Fruit fly (Drosophila melanogaster): Measurements from ENCODE around the gene gb.

The gb gene

DNA sequence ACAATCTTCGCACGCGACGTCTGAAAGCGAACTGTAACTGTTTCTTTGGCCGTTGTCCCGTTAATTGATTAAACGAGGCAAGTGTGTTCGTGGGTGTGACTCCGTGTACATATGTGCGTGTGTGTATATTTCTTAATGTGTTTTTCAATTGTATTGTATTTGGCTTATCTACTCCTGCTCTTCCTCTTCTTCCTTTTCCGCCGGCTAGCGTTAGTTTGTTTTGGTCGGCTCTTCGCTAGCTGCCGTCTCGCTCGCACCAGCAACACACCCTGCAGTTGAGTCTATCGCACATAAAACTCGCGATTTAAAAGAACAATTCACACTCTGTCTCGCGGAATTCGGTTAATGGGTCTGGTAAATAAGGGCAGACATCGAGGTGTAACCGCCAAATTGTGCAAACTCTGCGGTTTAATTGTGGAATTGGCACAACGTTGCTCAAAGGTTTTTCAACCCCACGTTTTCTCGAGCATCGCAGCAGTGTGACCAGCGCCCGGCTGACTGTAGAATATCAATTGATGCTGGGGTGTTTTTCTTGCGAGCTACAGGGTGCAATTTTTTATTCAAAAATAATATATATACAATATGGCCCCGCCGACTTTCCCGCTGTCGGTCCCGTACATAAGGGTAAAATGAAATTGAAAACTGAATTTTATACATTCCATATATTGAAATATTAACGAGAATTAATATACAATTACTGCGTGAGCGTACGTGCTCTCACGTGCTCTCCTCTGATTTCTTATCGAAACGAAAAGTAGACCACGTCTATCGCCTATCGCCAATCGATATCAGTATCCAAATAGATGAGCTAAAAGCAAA, at the start of gene gb, which contains the start of gene CG5815:
Gene gb (minus strand): TSS at position 487 of the 819 bp plus-strand sequence.
Gene CG5815 (plus strand): TSS at position 783 of the 819 bp plus-strand sequence.
- TF ChIP-seq h (GFP tag; optimal IDR thresholded peaks at IDR 0.05): peak; percentile 92
- no peak for TF ChIP-seq Dif (GFP tag; optimal IDR thresholded peaks at IDR 0.05; ENCODE audit: partially characterized antibody)
- no peak for TF ChIP-seq woc (GFP tag; optimal IDR thresholded peaks at IDR 0.05)
- TF ChIP-seq Rel (GFP tag; optimal IDR thresholded peaks at IDR 0.05): peak; percentile 76
- TF ChIP-seq Rel (tag; optimal IDR thresholded peaks at IDR 0.05): peak; percentile 67
- peak; percentile 66 for TF ChIP-seq CG32264 (GFP tag; optimal IDR thresholded peaks at IDR 0.05)
- TF ChIP-seq HLH106 (tag; optimal IDR thresholded peaks at IDR 0.05): peak; percentile 93
- TF ChIP-seq Sp1 (GFP tag; optimal IDR thresholded peaks at IDR 0.05): peak; percentile 88
- TF ChIP-seq GATAd (GFP tag; optimal IDR thresholded peaks at IDR 0.05): peak; percentile 7
- TF ChIP-seq brk (GFP tag; optimal IDR thresholded peaks at IDR 0.05): no peak
- TF ChIP-seq ey (GFP tag; optimal IDR thresholded peaks at IDR 0.05): peak; percentile 87
- TF ChIP-seq Vsx2 (GFP tag; optimal IDR thresholded peaks at IDR 0.05; ENCODE audit: partially characterized antibody): no peak
- TF ChIP-seq Abd-B (GFP tag; optimal IDR thresholded peaks at IDR 0.05): no peak
- TF ChIP-seq tai (GFP tag; optimal IDR thresholded peaks at IDR 0.05): no peak
- TF ChIP-seq usp (GFP tag; optimal IDR thresholded peaks at IDR 0.05): no peak
- TF ChIP-seq Dfd (GFP tag; optimal IDR thresholded peaks at IDR 0.05): no peak
- peak; percentile 81 for TF ChIP-seq dmrt93B (GFP tag; optimal IDR thresholded peaks at IDR 0.05)
- peak; percentile 88 for TF ChIP-seq sv (GFP tag; optimal IDR thresholded peaks at IDR 0.05)
- no peak for TF ChIP-seq Myc (optimal IDR thresholded peaks at IDR 0.05)
- TF ChIP-seq CrebA (GFP tag; optimal IDR thresholded peaks at IDR 0.05; ENCODE audit: borderline replicate concordance): no peak
- no peak for TF ChIP-seq sage (GFP tag; optimal IDR thresholded peaks at IDR 0.05)
- TF ChIP-seq dsf (GFP tag; optimal IDR thresholded peaks at IDR 0.05; ENCODE audit: borderline replicate concordance): no peak
- no peak for TF ChIP-seq dl (GFP tag; optimal IDR thresholded peaks at IDR 0.05; ENCODE audit: insufficient read depth in 1 of 2, partially characterized antibody in 2 of 2)
- peak; percentile 35 to 92 for TF ChIP-seq foxo (GFP tag; optimal IDR thresholded peaks at IDR 0.05)
- no peak for TF ChIP-seq pan (optimal IDR thresholded peaks at IDR 0.05)
- TF ChIP-seq Jra (GFP tag; optimal IDR thresholded peaks at IDR 0.05): no peak
- TF ChIP-seq OdsH (GFP tag; optimal IDR thresholded peaks at IDR 0.05): peak; percentile 89
- peak; percentile 76 for TF ChIP-seq Mio (GFP tag; optimal IDR thresholded peaks at IDR 0.05)
- TF ChIP-seq jim (GFP tag; optimal IDR thresholded peaks at IDR 0.05): no peak
- TF ChIP-seq Hnf4 (GFP tag; optimal IDR thresholded peaks at IDR 0.05): no peak
- TF ChIP-seq Hr83 (GFP tag; optimal IDR thresholded peaks at IDR 0.05; ENCODE audit: poor library complexity, severe bottlenecking): peak; percentile 91
- no peak for TF ChIP-seq N (GFP tag; optimal IDR thresholded peaks at IDR 0.05)
- peak; percentile 98 for TF ChIP-seq psq (GFP tag; optimal IDR thresholded peaks at IDR 0.05)
- TF ChIP-seq br (GFP tag; optimal IDR thresholded peaks at IDR 0.05): peak; percentile 90
- TF ChIP-seq rgr (GFP tag; optimal IDR thresholded peaks at IDR 0.05): peak; percentile 92
- TF ChIP-seq CG9705 (GFP tag; optimal IDR thresholded peaks at IDR 0.05): peak; percentile 84
- no peak for TF ChIP-seq Hr78 (GFP tag; optimal IDR thresholded peaks at IDR 0.05)
- peak; percentile 87 for TF ChIP-seq fru (GFP tag; optimal IDR thresholded peaks at IDR 0.05)
- TF ChIP-seq lola (GFP tag; optimal IDR thresholded peaks at IDR 0.05): no peak

dm6 chr3R:27160858-27161257, 48.8 kb upstream of the gb start, which contains the start of gene CG5909:
Gene CG5909 (plus strand): TSS chr3R:27161158.
- TF ChIP-seq Rel (GFP tag; optimal IDR thresholded peaks at IDR 0.05) (no peak), Rel (tag; optimal IDR thresholded peaks at IDR 0.05) (no peak), CG32264 (GFP tag; optimal IDR thresholded peaks at IDR 0.05) (no peak), lola (GFP tag; optimal IDR thresholded peaks at IDR 0.05) (no peak), brk (GFP tag; optimal IDR thresholded peaks at IDR 0.05) (no peak), dsf (GFP tag; optimal IDR thresholded peaks at IDR 0.05; ENCODE audit: borderline replicate concordance) (no peak), N (GFP tag; optimal IDR thresholded peaks at IDR 0.05) (no peak), fru (GFP tag; optimal IDR thresholded peaks at IDR 0.05) (no peak), h (GFP tag; optimal IDR thresholded peaks at IDR 0.05) (no peak), rgr (GFP tag; optimal IDR thresholded peaks at IDR 0.05) (no peak), Sp1 (GFP tag; optimal IDR thresholded peaks at IDR 0.05) (no peak), OdsH (GFP tag; optimal IDR thresholded peaks at IDR 0.05) (no peak), CG9705 (GFP tag; optimal IDR thresholded peaks at IDR 0.05) (no peak), Hr78 (GFP tag; optimal IDR thresholded peaks at IDR 0.05) (no peak), GATAd (GFP tag; optimal IDR thresholded peaks at IDR 0.05) (no peak), CrebA (GFP tag; optimal IDR thresholded peaks at IDR 0.05; ENCODE audit: borderline replicate concordance) (no peak)
